Worm (Caenorhabditis elegans) whole organism, midembryonic: ENCODE data around the gene dop-3.

Experiments used
- T22C8.4 ChIP-seq: fragments of 200-800 bp; sonication (Bioruptor generic); IDR thresholded peaks from 2 replicates; pipeline ENCODE4 v1.3.6; 2022; ENCODE audit warnings: missing genetic modification characterization, missing compliant biosample characterization
- cog-1 ChIP-seq: sonication (generic microtip); optimal IDR thresholded peaks from 2 replicates; lab custom pipeline; 2016; ENCODE audit warnings: missing genetic modification characterization, missing compliant biosample characterization
- flt-1 ChIP-seq: fragments of 200-800 bp; sonication (Bioruptor generic); IDR thresholded peaks from 2 replicates; pipeline ENCODE4 v1.3.6; 2022; ENCODE audit warnings: missing genetic modification characterization, missing compliant biosample characterization
- ref-1 ChIP-seq: fragments of 200-800 bp; sonication (Bioruptor generic); conservative IDR thresholded peaks from 2 replicates; pipeline ENCODE4 v1.3.6; 2022; ENCODE audit warnings: missing genetic modification reagents, missing genetic modification characterization, missing compliant biosample characterization
- tab-1 ChIP-seq: fragments of 200-800 bp; sonication (Bioruptor generic); IDR thresholded peaks from 2 replicates; pipeline ENCODE4 v1.3.6; 2022; ENCODE audit warnings: missing genetic modification characterization, missing compliant biosample characterization
- ztf-23 ChIP-seq: fragments of 200-800 bp; sonication (Bioruptor generic); IDR thresholded peaks from 2 replicates; pipeline ENCODE4 v1.3.6; 2022; ENCODE audit warnings: missing genetic modification reagents, missing genetic modification characterization, missing compliant biosample characterization
- ztf-29 ChIP-seq: fragments of 200-800 bp; sonication (Bioruptor generic); IDR thresholded peaks from 2 replicates; pipeline ENCODE4 v1.3.6; 2022; ENCODE audit warnings: missing genetic modification reagents, missing genetic modification characterization, missing compliant biosample characterization

DNA sequence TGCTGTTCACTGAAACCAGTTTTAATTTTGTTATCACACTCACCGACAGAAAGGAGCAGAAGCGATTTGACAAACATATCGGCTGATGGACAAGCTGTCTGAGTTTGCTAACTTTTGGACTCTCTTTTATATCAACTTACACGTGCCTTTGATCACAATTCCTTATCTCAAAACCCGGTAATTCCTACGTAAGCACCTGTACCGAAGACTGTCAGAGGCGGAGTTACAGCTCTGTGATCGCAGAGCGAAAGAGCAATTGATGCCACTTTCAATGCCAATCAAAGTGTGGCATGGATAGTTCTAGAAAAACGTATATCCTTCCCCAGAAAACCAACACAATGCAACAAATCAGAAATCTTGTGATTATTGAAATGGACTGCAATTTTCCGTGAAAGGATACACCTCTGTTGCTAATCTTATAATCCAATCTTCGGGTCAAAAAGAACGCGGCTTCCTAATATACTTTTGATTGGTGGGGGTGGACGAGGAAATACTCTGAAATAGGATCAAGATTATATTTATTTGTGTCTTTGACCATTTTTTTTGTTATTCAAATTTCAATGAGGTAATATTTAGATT is 32.7 kb downstream of the dop-3 start, which contains the start of gene ilys-5:
- TF ChIP-seq T22C8.4 (GFP tag; lab: Robert Waterston, UW) (no peak), ref-1 (no peak), flt-1 (no peak), ztf-29 (no peak), tab-1 (no peak), ztf-23 (GFP tag; lab: Robert Waterston, UW) (no peak), cog-1 (tag; lab: Kevin White, UChicago) (no peak)
